Fruit fly (Drosophila melanogaster): ENCODE results near the gene CG31975.

The CG31975 gene

dm6 chr2L:166115-167069 lies 25.6 kb upstream of the CG31975 start (continued):
- TF ChIP-seq sob (GFP tag; IDR thresholded peaks at IDR 0.05): no peak
- peak; percentile 96 for TF ChIP-seq lbe (GFP tag; optimal IDR thresholded peaks at IDR 0.05)
- TF ChIP-seq CG6791 (GFP tag; IDR thresholded peaks at IDR 0.05; ENCODE audit: partially characterized antibody): no peak
- no peak for TF ChIP-seq CG31224 (GFP tag; IDR thresholded peaks at IDR 0.05)
- peak; percentile 99 for TF ChIP-seq sqz (GFP tag; optimal IDR thresholded peaks at IDR 0.05)
- no peak for TF ChIP-seq Abd-B (GFP tag; optimal IDR thresholded peaks at IDR 0.05)
- no peak for TF ChIP-seq slbo (GFP tag; IDR thresholded peaks at IDR 0.05)
- TF ChIP-seq CG10321 (GFP tag; IDR thresholded peaks at IDR 0.05): no peak
- TF ChIP-seq dm (GFP tag; optimal IDR thresholded peaks at IDR 0.05): peak; percentile 30
- TF ChIP-seq tll (GFP tag; optimal IDR thresholded peaks at IDR 0.05): peak in 1 of 2 experiments; percentile 94
- TF ChIP-seq CG17829 (tag; optimal IDR thresholded peaks at IDR 0.05): peak; percentile 62
- TF ChIP-seq H15 (GFP tag; IDR thresholded peaks at IDR 0.05): no peak
- TF ChIP-seq CG11456 (GFP tag; IDR thresholded peaks at IDR 0.05): no peak
- TF ChIP-seq cg (GFP tag; optimal IDR thresholded peaks at IDR 0.05): peak; percentile 92
- peak; percentile 39 for TF ChIP-seq vfl (GFP tag; optimal IDR thresholded peaks at IDR 0.05)
- TF ChIP-seq CG12219 (GFP tag; optimal IDR thresholded peaks at IDR 0.05): peak; percentile 72
- TF ChIP-seq gcm (GFP tag; optimal IDR thresholded peaks at IDR 0.05): peak; percentile 52
- TF ChIP-seq CG10959 (GFP tag; IDR thresholded peaks at IDR 0.05): no peak
- no peak for TF ChIP-seq chinmo (GFP tag; IDR thresholded peaks at IDR 0.05; ENCODE audit: partially characterized antibody)
- no peak for TF ChIP-seq so (GFP tag; IDR thresholded peaks at IDR 0.05)
- TF ChIP-seq sr (GFP tag; IDR thresholded peaks at IDR 0.05): no peak
- TF ChIP-seq CG6654 (GFP tag; optimal IDR thresholded peaks at IDR 0.05): no peak
- TF ChIP-seq pnt (GFP tag; optimal IDR thresholded peaks at IDR 0.05): no peak
- TF ChIP-seq Hr78 (GFP tag; optimal IDR thresholded peaks at IDR 0.05): peak in 1 of 2 experiments; percentile 15
- TF ChIP-seq esg (GFP tag; conservative IDR thresholded peaks at IDR 0.05): no peak
- peak; percentile 26 for TF ChIP-seq CG10267 (tag; optimal IDR thresholded peaks at IDR 0.05)
- no peak for TF ChIP-seq Opbp (GFP tag; IDR thresholded peaks at IDR 0.05; ENCODE audit: partially characterized antibody)
- TF ChIP-seq Blimp-1 (GFP tag; optimal IDR thresholded peaks at IDR 0.05): peak; percentile 60
- no peak for TF ChIP-seq CG5245 (GFP tag; optimal IDR thresholded peaks at IDR 0.05)
- TF ChIP-seq Neu2 (GFP tag; optimal IDR thresholded peaks at IDR 0.05; ENCODE audit: borderline replicate concordance): no peak
- TF ChIP-seq Hmx (GFP tag; optimal IDR thresholded peaks at IDR 0.05): no peak
- no peak for TF ChIP-seq slp2 (GFP tag; optimal IDR thresholded peaks at IDR 0.05)
- TF ChIP-seq CG11723 (GFP tag; optimal IDR thresholded peaks at IDR 0.05): peak; percentile 71
- no peak for TF ChIP-seq CG14014 (GFP tag; IDR thresholded peaks at IDR 0.05)
- no peak for TF ChIP-seq trem (tag; optimal IDR thresholded peaks at IDR 0.05)
- TF ChIP-seq CG7372 (GFP tag; IDR thresholded peaks at IDR 0.05): no peak
- peak; percentile 55 for TF ChIP-seq CG12744 (GFP tag; optimal IDR thresholded peaks at IDR 0.05)
- TF ChIP-seq z (GFP tag; IDR thresholded peaks at IDR 0.05): no peak
- TF ChIP-seq HLH4C (GFP tag; IDR thresholded peaks at IDR 0.05; ENCODE audit: partially characterized antibody): no peak
- no peak for TF ChIP-seq seq (GFP tag; IDR thresholded peaks at IDR 0.05)
- TF ChIP-seq eve (GFP tag; optimal IDR thresholded peaks at IDR 0.05): no peak
- TF ChIP-seq jing (GFP tag; optimal IDR thresholded peaks at IDR 0.05): no peak
- TF ChIP-seq CG42726 (GFP tag; IDR thresholded peaks at IDR 0.05; ENCODE audit: partially characterized antibody): no peak
- TF ChIP-seq CG16815 (GFP tag; optimal IDR thresholded peaks at IDR 0.05): no peak
- TF ChIP-seq CG9876 (GFP tag; optimal IDR thresholded peaks at IDR 0.05): no peak
- no peak for TF ChIP-seq CG34422 (GFP tag; IDR thresholded peaks at IDR 0.05)
- TF ChIP-seq inv (GFP tag; IDR thresholded peaks at IDR 0.05; ENCODE audit: partially characterized antibody): no peak
- TF ChIP-seq Spps (tag; optimal IDR thresholded peaks at IDR 0.05): peak; percentile 57
